Fruit fly (Drosophila melanogaster) Kc167 (cell line): Measurements from ENCODE around the gene CG34462.

Experiments used
- Myc ChIP-seq: fragments of >200 bp; optimal IDR thresholded peaks from 2 replicates; lab custom pipeline; 2017; ENCODE audit warnings: missing external identifiers
- Sin3A ChIP-seq: fragments of >200 bp; optimal IDR thresholded peaks from 2 replicates; lab custom pipeline; 2018; ENCODE audit warnings: missing external identifiers
- h ChIP-seq: fragments of >200 bp; optimal IDR thresholded peaks from 3 replicates; lab custom pipeline; 2018; ENCODE audit warnings: missing external identifiers
- insv ChIP-seq: fragments of >200 bp; optimal IDR thresholded peaks from 3 replicates; lab custom pipeline; 2018; ENCODE audit warnings: missing external identifiers
- psq ChIP-seq: fragments of >200 bp; optimal IDR thresholded peaks from 2 replicates; lab custom pipeline; 2017; ENCODE audit warnings: missing external identifiers
- ttk ChIP-seq: sonication (Bioruptor generic); optimal IDR thresholded peaks from 2 replicates; lab custom pipeline; 2017; ENCODE audit warnings: missing external identifiers

DNA sequence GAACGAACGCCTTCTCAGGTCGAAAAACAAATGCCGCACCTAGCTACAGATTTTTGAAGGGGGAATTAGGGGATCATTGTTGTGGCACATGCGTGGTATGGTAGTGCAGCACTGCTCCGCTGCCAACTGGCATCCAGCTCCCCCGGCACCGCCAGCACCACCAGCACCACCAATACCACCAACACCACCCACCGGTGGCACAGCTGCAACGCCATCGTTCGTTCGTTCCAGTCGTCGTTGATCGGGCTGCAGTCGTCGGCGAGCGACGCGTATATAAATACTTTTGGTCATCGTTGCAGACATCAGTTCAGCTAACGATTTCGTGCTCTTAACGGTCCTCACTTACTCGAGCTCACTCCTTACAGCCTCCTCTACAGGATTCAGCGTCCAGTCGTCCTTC is 2.8 kb upstream of the CG34462 start, which contains the start of gene CG34461:
- TF ChIP-seq Myc (no peak), h (lab: Kevin White, UChicago) (no peak), ttk (lab: Kevin White, UChicago) (no peak), psq (lab: Kevin White, UChicago) (no peak), insv (lab: Kevin White, UChicago) (no peak), Sin3A (lab: Kevin White, UChicago) (no peak)
